Worm (Caenorhabditis elegans) whole organism, mixed stage, embryonic: Measurements from ENCODE around the gene F02E11.2.

ENCODE experiments used
- M03D4.4 ChIP-seq: sonication (generic microtip); optimal IDR thresholded peaks from 2 replicates; lab custom pipeline; 2017; ENCODE audit warnings: mild to moderate bottlenecking, missing genetic modification characterization, missing compliant biosample characterization
- bed-3 ChIP-seq: fragments of 200-800 bp; sonication (Bioruptor generic); optimal IDR thresholded peaks from 3 replicates; lab custom pipeline; 2018; ENCODE audit warnings: mild to moderate bottlenecking, missing genetic modification characterization, moderate library complexity, missing compliant biosample characterization
- blmp-1 ChIP-seq: fragments of 150-350 bp; optimal IDR thresholded peaks from 2 replicates; lab custom pipeline; 2014; ENCODE audit warnings: missing biosample characterization, missing genetic modification characterization
- ceh-43 ChIP-seq: fragments of 200-800 bp; sonication (Bioruptor generic); optimal IDR thresholded peaks from 2 replicates; lab custom pipeline; 2018; ENCODE audit warnings: mild to moderate bottlenecking, missing genetic modification characterization, moderate library complexity, missing compliant biosample characterization
- ceh-83 ChIP-seq: fragments of 200-800 bp; sonication (Bioruptor generic); optimal IDR thresholded peaks from 2 replicates; lab custom pipeline; 2018; ENCODE audit warnings: mild to moderate bottlenecking, missing genetic modification characterization, missing compliant biosample characterization
- cnd-1 ChIP-seq: fragments of 200-800 bp; sonication (Bioruptor generic); optimal IDR thresholded peaks from 2 replicates; lab custom pipeline; 2018; ENCODE audit warnings: mild to moderate bottlenecking, missing genetic modification characterization, missing compliant biosample characterization
- drap-1 ChIP-seq: fragments of 200-800 bp; sonication (Bioruptor generic); optimal IDR thresholded peaks from 3 replicates; lab custom pipeline; 2018; ENCODE audit warnings: mild to moderate bottlenecking, missing genetic modification characterization, missing compliant biosample characterization
- elt-1 ChIP-seq: sonication (generic microtip); optimal IDR thresholded peaks from 2 replicates; lab custom pipeline; 2017; ENCODE audit warnings: missing genetic modification characterization, mild to moderate bottlenecking, missing compliant biosample characterization, antibody characterized with exemption, moderate library complexity, borderline replicate concordance; ENCODE audit not compliant: insufficient read depth
- elt-3 ChIP-seq: fragments of 150-350 bp; optimal IDR thresholded peaks from 2 replicates; lab custom pipeline; 2014; ENCODE audit warnings: missing biosample characterization, missing genetic modification characterization
- flh-1 ChIP-seq: fragments of 200-800 bp; sonication (Bioruptor generic); optimal IDR thresholded peaks from 2 replicates; lab custom pipeline; 2018; ENCODE audit warnings: mild to moderate bottlenecking, missing genetic modification characterization, moderate library complexity, missing compliant biosample characterization
- ham-2 ChIP-seq: fragments of 200-800 bp; sonication (Bioruptor generic); optimal IDR thresholded peaks from 2 replicates; lab custom pipeline; 2018; ENCODE audit warnings: mild to moderate bottlenecking, missing genetic modification characterization, missing compliant biosample characterization
- hlh-1 ChIP-seq: fragments of 150-350 bp; optimal IDR thresholded peaks from 2 replicates; lab custom pipeline; 2014; ENCODE audit warnings: missing biosample characterization, missing genetic modification reagents, missing genetic modification characterization
- lin-13 ChIP-seq: fragments of 150-350 bp; optimal IDR thresholded peaks from 2 replicates; lab custom pipeline; 2014; ENCODE audit warnings: missing biosample characterization, missing genetic modification characterization
- lin-32 ChIP-seq: fragments of 200-800 bp; sonication (Bioruptor generic); optimal IDR thresholded peaks from 2 replicates; lab custom pipeline; 2018; ENCODE audit warnings: mild to moderate bottlenecking, missing genetic modification characterization, missing compliant biosample characterization
- lsy-2 ChIP-seq: fragments of 150-350 bp; optimal IDR thresholded peaks from 2 replicates; lab custom pipeline; 2014; ENCODE audit warnings: missing biosample characterization, missing genetic modification characterization
- mab-5 ChIP-seq: fragments of 150-350 bp; optimal IDR thresholded peaks from 2 replicates; lab custom pipeline; 2014; ENCODE audit warnings: missing biosample characterization, missing genetic modification characterization
- mls-2 ChIP-seq: sonication (generic microtip); optimal IDR thresholded peaks from 2 replicates; lab custom pipeline; 2016; ENCODE audit warnings: mild to moderate bottlenecking, missing genetic modification characterization, moderate library complexity, missing compliant biosample characterization
- nhr-12 ChIP-seq: fragments of 150-350 bp; optimal IDR thresholded peaks from 2 replicates; lab custom pipeline; 2014; ENCODE audit warnings: missing biosample characterization, missing genetic modification characterization
- nhr-2 ChIP-seq: fragments of 150-350 bp; optimal IDR thresholded peaks from 2 replicates; lab custom pipeline; 2014; ENCODE audit warnings: missing biosample characterization, missing genetic modification characterization
- nhr-28 ChIP-seq: fragments of 150-350 bp; optimal IDR thresholded peaks from 2 replicates; lab custom pipeline; 2014; ENCODE audit warnings: missing biosample characterization, missing genetic modification characterization
- nhr-76 ChIP-seq: sonication (generic microtip); optimal IDR thresholded peaks from 2 replicates; lab custom pipeline; 2017; ENCODE audit warnings: missing biosample characterization, missing genetic modification characterization
- pha-4 ChIP-seq: fragments of 150-350 bp; optimal IDR thresholded peaks from 2 replicates; lab custom pipeline; 2018; ENCODE audit warnings: missing biosample characterization, missing genetic modification reagents, missing genetic modification characterization
- sem-2 ChIP-seq: fragments of 200-800 bp; sonication (Bioruptor generic); optimal IDR thresholded peaks from 2 replicates; lab custom pipeline; 2018; ENCODE audit warnings: mild to moderate bottlenecking, missing genetic modification characterization, missing compliant biosample characterization
- snpc-4 ChIP-seq: fragments of 150-350 bp; optimal IDR thresholded peaks from 2 replicates; lab custom pipeline; 2014; ENCODE audit warnings: missing biosample characterization, missing genetic modification characterization
- sptf-1 ChIP-seq: sonication (generic microtip); optimal IDR thresholded peaks from 2 replicates; lab custom pipeline; 2017; ENCODE audit warnings: mild to moderate bottlenecking, missing genetic modification characterization, moderate library complexity, missing compliant biosample characterization
- tbx-8 ChIP-seq: fragments of 200-800 bp; sonication (Bioruptor generic); optimal IDR thresholded peaks from 2 replicates; lab custom pipeline; 2018; ENCODE audit warnings: mild to moderate bottlenecking, missing genetic modification characterization, moderate library complexity, missing compliant biosample characterization
- unc-120 ChIP-seq: sonication (generic microtip); optimal IDR thresholded peaks from 2 replicates; lab custom pipeline; 2017; ENCODE audit warnings: missing genetic modification characterization, missing compliant biosample characterization; ENCODE audit not compliant: poor library complexity, severe bottlenecking
- unc-39 ChIP-seq: fragments of 150-350 bp; optimal IDR thresholded peaks from 2 replicates; lab custom pipeline; 2014; ENCODE audit warnings: missing biosample characterization, missing genetic modification characterization
- unc-62 ChIP-seq: fragments of 150-350 bp; optimal IDR thresholded peaks from 2 replicates; lab custom pipeline; 2014; ENCODE audit warnings: missing biosample characterization, missing genetic modification reagents, missing genetic modification characterization
- zip-8 ChIP-seq: fragments of 150-350 bp; optimal IDR thresholded peaks from 2 replicates; lab custom pipeline; 2014; ENCODE audit warnings: missing biosample characterization, missing genetic modification characterization
- ztf-11 ChIP-seq: fragments of 150-350 bp; optimal IDR thresholded peaks from 2 replicates; lab custom pipeline; 2014; ENCODE audit warnings: missing biosample characterization, missing genetic modification characterization

Gene F02E11.2

DNA sequence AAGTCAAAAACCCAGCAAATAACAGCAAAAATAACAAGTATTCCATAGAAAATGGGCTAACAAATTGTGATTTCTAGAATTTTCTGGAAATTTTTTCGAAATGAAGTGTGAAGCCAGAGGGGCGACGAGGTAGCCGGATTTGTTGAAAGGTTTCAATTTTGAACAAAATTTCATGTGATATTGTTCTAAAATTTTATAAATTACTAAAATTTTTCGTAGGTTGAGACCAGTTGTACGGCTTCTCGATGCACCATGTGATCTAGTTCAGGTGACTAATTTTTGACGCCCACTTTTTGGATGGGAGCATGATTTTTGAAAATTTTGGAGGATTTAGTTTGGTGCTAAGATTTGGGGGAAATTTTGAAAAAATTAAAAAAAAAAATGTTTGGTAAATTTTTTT is 3.4 kb upstream of the F02E11.2 start, which contains the start of gene gcy-19:
TSS of gene gcy-19 (minus strand) at position 101 of the 400 bp plus-strand sequence.
- no peak for TF ChIP-seq ham-2 (GFP tag; lab: Kevin White, UChicago)
- TF ChIP-seq mab-5 = no peak
- no peak for TF ChIP-seq snpc-4 (tag; lab: Kevin White, UChicago)
- TF ChIP-seq nhr-28 (tag; lab: Kevin White, UChicago) = no peak

- TF ChIP-seq sem-2 (GFP tag; lab: Kevin White, UChicago) (no peak), elt-1 (tag; lab: Kevin White, UChicago) (no peak), ham-2 (GFP tag; lab: Kevin White, UChicago) (no peak), unc-39 (tag; lab: Kevin White, UChicago) (no peak), mab-5 (no peak), snpc-4 (tag; lab: Kevin White, UChicago) (no peak), zip-8 (tag; lab: Kevin White, UChicago) (no peak), cnd-1 (no peak), tbx-8 (GFP tag; lab: Kevin White, UChicago) (no peak), elt-3 (tag; lab: Kevin White, UChicago) (no peak), mls-2 (tag; lab: Kevin White, UChicago) (no peak), nhr-28 (tag; lab: Kevin White, UChicago) (no peak), blmp-1 (tag; lab: Kevin White, UChicago) (no peak), nhr-76 (tag; lab: Kevin White, UChicago) (no peak), pha-4 (no peak)
Observed at ce11 chrII:3264704-3265103, 2.1 kb downstream of the F02E11.2 start.

- TF ChIP-seq zip-8 (tag; lab: Kevin White, UChicago) = no peak
- no peak for TF ChIP-seq nhr-76 (tag; lab: Kevin White, UChicago)
- TF ChIP-seq lin-32 (GFP tag; lab: Kevin White, UChicago) = no peak
- no peak for TF ChIP-seq lsy-2 (tag; lab: Kevin White, UChicago)
- TF ChIP-seq unc-120 (tag; lab: Kevin White, UChicago) = no peak
- TF ChIP-seq bed-3 (GFP tag; lab: Kevin White, UChicago) = no peak
- no peak for TF ChIP-seq nhr-2 (tag; lab: Kevin White, UChicago)
- TF ChIP-seq sem-2 (GFP tag; lab: Kevin White, UChicago) = no peak
- TF ChIP-seq lin-13 (tag; lab: Kevin White, UChicago) = no peak
- TF ChIP-seq drap-1 (GFP tag; lab: Kevin White, UChicago) = no peak
- TF ChIP-seq tbx-8 (GFP tag; lab: Kevin White, UChicago) = no peak
Observed at ce11 chrII:3267365-3267764, 4.8 kb downstream of the F02E11.2 start, which contains the start of gene F02E11.7. TSS of gene F02E11.7 (plus strand) at chrII:3267665.

DNA sequence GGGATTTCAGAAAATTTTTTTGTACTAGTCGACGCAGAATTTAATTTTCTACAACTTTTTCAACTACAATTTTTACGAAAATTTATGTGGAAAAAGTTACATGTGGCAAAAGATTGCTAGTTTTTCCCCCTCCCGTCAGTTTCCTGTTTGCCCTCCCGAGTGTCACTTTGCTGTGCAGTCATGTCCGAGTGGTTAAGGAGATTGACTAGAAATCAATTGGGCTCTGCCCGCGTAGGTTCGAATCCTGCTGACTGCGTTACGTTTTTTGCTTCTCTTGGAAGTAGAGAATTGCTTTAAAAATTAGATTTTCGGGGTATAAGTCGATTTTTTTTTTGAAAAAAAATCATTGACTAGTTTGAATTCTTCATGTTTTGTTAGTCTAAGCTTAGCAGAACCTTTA is 5.2 kb downstream of the F02E11.2 start:
- TF ChIP-seq ceh-43 = no peak
- TF ChIP-seq bed-3 (GFP tag; lab: Kevin White, UChicago) = no peak
- TF ChIP-seq ham-2 (GFP tag; lab: Kevin White, UChicago) = no peak
- no peak for TF ChIP-seq snpc-4 (tag; lab: Kevin White, UChicago)
- peak; percentile 30 for TF ChIP-seq cnd-1
- peak; percentile 26 for TF ChIP-seq drap-1 (GFP tag; lab: Kevin White, UChicago)
- no peak for TF ChIP-seq sem-2 (GFP tag; lab: Kevin White, UChicago)
- no peak for TF ChIP-seq M03D4.4 (tag; lab: Kevin White, UChicago)
- TF ChIP-seq ceh-83 = peak; percentile 53
- no peak for TF ChIP-seq flh-1
- TF ChIP-seq elt-3 (tag; lab: Kevin White, UChicago) = no peak
- no peak for TF ChIP-seq nhr-2 (tag; lab: Kevin White, UChicago)
- TF ChIP-seq unc-39 (tag; lab: Kevin White, UChicago) = no peak
- no peak for TF ChIP-seq hlh-1 (tag; lab: Kevin White, UChicago)
- TF ChIP-seq mls-2 (tag; lab: Kevin White, UChicago) = no peak
- no peak for TF ChIP-seq nhr-76 (tag; lab: Kevin White, UChicago)
- TF ChIP-seq sptf-1 (tag; lab: Kevin White, UChicago) = no peak
- TF ChIP-seq tbx-8 (GFP tag; lab: Kevin White, UChicago) = no peak
- TF ChIP-seq ztf-11 (tag; lab: Kevin White, UChicago) = no peak
- no peak for TF ChIP-seq zip-8 (tag; lab: Kevin White, UChicago)
- TF ChIP-seq unc-120 (tag; lab: Kevin White, UChicago) = no peak

DNA sequence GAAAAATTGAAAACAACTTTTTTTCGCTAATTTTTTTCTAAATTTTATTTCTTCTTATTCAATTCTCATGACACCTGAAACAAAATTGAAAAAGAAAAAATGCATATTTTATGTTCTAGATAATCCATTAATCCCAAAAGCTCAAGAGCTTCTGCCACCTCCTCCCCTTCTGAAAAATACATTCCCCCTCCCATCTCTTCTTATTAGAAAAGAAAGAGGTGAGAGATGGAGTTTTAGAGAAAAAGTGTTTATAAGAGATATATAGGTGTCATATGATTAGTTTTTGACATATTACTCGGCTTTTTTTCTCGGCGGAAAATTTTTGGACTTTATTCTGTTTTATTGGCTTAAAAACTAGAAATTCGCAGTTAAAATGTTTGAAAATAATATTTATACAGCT is 8.0 kb downstream of the F02E11.2 start:
- TF ChIP-seq M03D4.4 (tag; lab: Kevin White, UChicago) (no peak), nhr-76 (tag; lab: Kevin White, UChicago) (no peak), nhr-12 (no peak), unc-39 (tag; lab: Kevin White, UChicago) (no peak), unc-120 (tag; lab: Kevin White, UChicago) (no peak), flh-1 (no peak), unc-62 (GFP tag; lab: Kevin White, UChicago) (no peak), zip-8 (tag; lab: Kevin White, UChicago) (no peak), cnd-1 (no peak), elt-3 (tag; lab: Kevin White, UChicago) (no peak), lsy-2 (tag; lab: Kevin White, UChicago) (no peak), sem-2 (GFP tag; lab: Kevin White, UChicago) (no peak)
